Worm (Caenorhabditis elegans) whole organism, mixed stage, embryonic: ENCODE data around the gene ergi-3.

Experiments
- M03D4.4 ChIP-seq: sonication (generic microtip); optimal IDR thresholded peaks from 2 replicates; lab custom pipeline; 2017; ENCODE audit warnings: mild to moderate bottlenecking, missing genetic modification characterization, missing compliant biosample characterization
- bed-3 ChIP-seq: fragments of 200-800 bp; sonication (Bioruptor generic); optimal IDR thresholded peaks from 3 replicates; lab custom pipeline; 2018; ENCODE audit warnings: mild to moderate bottlenecking, missing genetic modification characterization, moderate library complexity, missing compliant biosample characterization
- blmp-1 ChIP-seq: fragments of 150-350 bp; optimal IDR thresholded peaks from 2 replicates; lab custom pipeline; 2014; ENCODE audit warnings: missing biosample characterization, missing genetic modification characterization
- ceh-39 ChIP-seq: fragments of 150-350 bp; optimal IDR thresholded peaks from 2 replicates; lab custom pipeline; 2014; ENCODE audit warnings: missing biosample characterization, missing genetic modification characterization
- ceh-43 ChIP-seq: fragments of 200-800 bp; sonication (Bioruptor generic); optimal IDR thresholded peaks from 2 replicates; lab custom pipeline; 2018; ENCODE audit warnings: mild to moderate bottlenecking, missing genetic modification characterization, moderate library complexity, missing compliant biosample characterization
- ceh-83 ChIP-seq: fragments of 200-800 bp; sonication (Bioruptor generic); optimal IDR thresholded peaks from 2 replicates; lab custom pipeline; 2018; ENCODE audit warnings: mild to moderate bottlenecking, missing genetic modification characterization, missing compliant biosample characterization
- ces-1 ChIP-seq: fragments of 150-350 bp; optimal IDR thresholded peaks from 2 replicates; lab custom pipeline; 2014; ENCODE audit warnings: missing biosample characterization, missing genetic modification reagents, missing genetic modification characterization
- cnd-1 ChIP-seq: fragments of 200-800 bp; sonication (Bioruptor generic); optimal IDR thresholded peaks from 2 replicates; lab custom pipeline; 2018; ENCODE audit warnings: mild to moderate bottlenecking, missing genetic modification characterization, missing compliant biosample characterization
- drap-1 ChIP-seq: fragments of 200-800 bp; sonication (Bioruptor generic); optimal IDR thresholded peaks from 3 replicates; lab custom pipeline; 2018; ENCODE audit warnings: mild to moderate bottlenecking, missing genetic modification characterization, missing compliant biosample characterization
- elt-1 ChIP-seq: sonication (generic microtip); optimal IDR thresholded peaks from 2 replicates; lab custom pipeline; 2017; ENCODE audit warnings: missing genetic modification characterization, mild to moderate bottlenecking, missing compliant biosample characterization, antibody characterized with exemption, moderate library complexity, borderline replicate concordance; ENCODE audit not compliant: insufficient read depth
- elt-3 ChIP-seq: fragments of 150-350 bp; optimal IDR thresholded peaks from 2 replicates; lab custom pipeline; 2014; ENCODE audit warnings: missing biosample characterization, missing genetic modification characterization
- ham-2 ChIP-seq: fragments of 200-800 bp; sonication (Bioruptor generic); optimal IDR thresholded peaks from 2 replicates; lab custom pipeline; 2018; ENCODE audit warnings: mild to moderate bottlenecking, missing genetic modification characterization, missing compliant biosample characterization
- hlh-1 ChIP-seq: fragments of 150-350 bp; optimal IDR thresholded peaks from 2 replicates; lab custom pipeline; 2014; ENCODE audit warnings: missing biosample characterization, missing genetic modification reagents, missing genetic modification characterization
- lsy-2 ChIP-seq: fragments of 150-350 bp; optimal IDR thresholded peaks from 2 replicates; lab custom pipeline; 2014; ENCODE audit warnings: missing biosample characterization, missing genetic modification characterization
- mab-5 ChIP-seq: fragments of 150-350 bp; optimal IDR thresholded peaks from 2 replicates; lab custom pipeline; 2014; ENCODE audit warnings: missing biosample characterization, missing genetic modification characterization
- mep-1 ChIP-seq: fragments of 150-350 bp; optimal IDR thresholded peaks from 2 replicates; lab custom pipeline; 2017; ENCODE audit warnings: missing biosample characterization, missing genetic modification reagents, missing genetic modification characterization, inconsistent platforms
- mls-2 ChIP-seq: sonication (generic microtip); optimal IDR thresholded peaks from 2 replicates; lab custom pipeline; 2016; ENCODE audit warnings: mild to moderate bottlenecking, missing genetic modification characterization, moderate library complexity, missing compliant biosample characterization
- nhr-2 ChIP-seq: fragments of 150-350 bp; optimal IDR thresholded peaks from 2 replicates; lab custom pipeline; 2014; ENCODE audit warnings: missing biosample characterization, missing genetic modification characterization
- nhr-28 ChIP-seq: fragments of 150-350 bp; optimal IDR thresholded peaks from 2 replicates; lab custom pipeline; 2014; ENCODE audit warnings: missing biosample characterization, missing genetic modification characterization
- nhr-76 ChIP-seq: sonication (generic microtip); optimal IDR thresholded peaks from 2 replicates; lab custom pipeline; 2017; ENCODE audit warnings: missing biosample characterization, missing genetic modification characterization
- pha-4 ChIP-seq: fragments of 150-350 bp; optimal IDR thresholded peaks from 2 replicates; lab custom pipeline; 2018; ENCODE audit warnings: missing biosample characterization, missing genetic modification reagents, missing genetic modification characterization
- sem-2 ChIP-seq: fragments of 200-800 bp; sonication (Bioruptor generic); optimal IDR thresholded peaks from 2 replicates; lab custom pipeline; 2018; ENCODE audit warnings: mild to moderate bottlenecking, missing genetic modification characterization, missing compliant biosample characterization
- snpc-4 ChIP-seq: fragments of 150-350 bp; optimal IDR thresholded peaks from 2 replicates; lab custom pipeline; 2014; ENCODE audit warnings: missing biosample characterization, missing genetic modification characterization
- sptf-1 ChIP-seq: sonication (generic microtip); optimal IDR thresholded peaks from 2 replicates; lab custom pipeline; 2017; ENCODE audit warnings: mild to moderate bottlenecking, missing genetic modification characterization, moderate library complexity, missing compliant biosample characterization
- tbx-8 ChIP-seq: fragments of 200-800 bp; sonication (Bioruptor generic); optimal IDR thresholded peaks from 2 replicates; lab custom pipeline; 2018; ENCODE audit warnings: mild to moderate bottlenecking, missing genetic modification characterization, moderate library complexity, missing compliant biosample characterization
- unc-120 ChIP-seq: sonication (generic microtip); optimal IDR thresholded peaks from 2 replicates; lab custom pipeline; 2017; ENCODE audit warnings: missing genetic modification characterization, missing compliant biosample characterization; ENCODE audit not compliant: poor library complexity, severe bottlenecking
- unc-39 ChIP-seq: fragments of 150-350 bp; optimal IDR thresholded peaks from 2 replicates; lab custom pipeline; 2014; ENCODE audit warnings: missing biosample characterization, missing genetic modification characterization
- unc-62 ChIP-seq: fragments of 150-350 bp; optimal IDR thresholded peaks from 2 replicates; lab custom pipeline; 2014; ENCODE audit warnings: missing biosample characterization, missing genetic modification reagents, missing genetic modification characterization
- zip-8 ChIP-seq: fragments of 150-350 bp; optimal IDR thresholded peaks from 2 replicates; lab custom pipeline; 2014; ENCODE audit warnings: missing biosample characterization, missing genetic modification characterization
- ztf-11 ChIP-seq: fragments of 150-350 bp; optimal IDR thresholded peaks from 2 replicates; lab custom pipeline; 2014; ENCODE audit warnings: missing biosample characterization, missing genetic modification characterization

ergi-3 gene

DNA sequence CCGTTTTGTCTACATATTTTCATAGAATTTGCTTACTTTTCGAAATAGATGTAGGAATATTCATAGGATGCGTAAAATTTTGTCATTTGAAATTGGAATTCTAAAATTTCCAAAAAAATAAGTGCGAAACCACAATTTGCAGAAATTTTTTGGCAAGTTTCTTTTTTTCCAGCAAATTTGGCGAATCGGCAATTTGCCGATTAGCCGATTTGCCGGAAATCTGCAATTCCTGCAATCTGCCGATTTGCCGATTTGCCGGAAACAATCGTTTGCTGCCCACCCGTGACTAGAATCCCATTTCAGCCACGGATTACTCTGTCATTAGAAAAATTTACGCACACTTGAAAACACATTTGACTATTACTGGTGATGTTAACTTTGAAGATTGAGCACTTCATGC lies 12.3 kb downstream of the ergi-3 start:
- TF ChIP-seq sptf-1 (tag; lab: Kevin White, UChicago), result no peak
- TF ChIP-seq tbx-8, result no peak
- no peak for TF ChIP-seq sem-2 (GFP tag; lab: Kevin White, UChicago)
- no peak for TF ChIP-seq cnd-1 (tag; lab: Kevin White, UChicago)
- no peak for TF ChIP-seq ceh-83 (GFP tag; lab: Kevin White, UChicago)
- TF ChIP-seq mab-5 (tag; lab: Kevin White, UChicago), result no peak
- no peak for TF ChIP-seq mep-1 (tag; lab: Kevin White, UChicago)
- no peak for TF ChIP-seq elt-3
- no peak for TF ChIP-seq drap-1 (GFP tag; lab: Kevin White, UChicago)
- no peak for TF ChIP-seq nhr-28
- TF ChIP-seq unc-120 (tag; lab: Kevin White, UChicago), result no peak
- TF ChIP-seq ztf-11, result no peak
- TF ChIP-seq bed-3, result no peak
- TF ChIP-seq snpc-4 (tag; lab: Kevin White, UChicago), result no peak
- no peak for TF ChIP-seq ham-2 (GFP tag; lab: Kevin White, UChicago)
- no peak for TF ChIP-seq blmp-1 (tag; lab: Kevin White, UChicago)
- TF ChIP-seq nhr-76 (tag; lab: Kevin White, UChicago), result no peak
- TF ChIP-seq ceh-39 (tag; lab: Kevin White, UChicago), result no peak

DNA sequence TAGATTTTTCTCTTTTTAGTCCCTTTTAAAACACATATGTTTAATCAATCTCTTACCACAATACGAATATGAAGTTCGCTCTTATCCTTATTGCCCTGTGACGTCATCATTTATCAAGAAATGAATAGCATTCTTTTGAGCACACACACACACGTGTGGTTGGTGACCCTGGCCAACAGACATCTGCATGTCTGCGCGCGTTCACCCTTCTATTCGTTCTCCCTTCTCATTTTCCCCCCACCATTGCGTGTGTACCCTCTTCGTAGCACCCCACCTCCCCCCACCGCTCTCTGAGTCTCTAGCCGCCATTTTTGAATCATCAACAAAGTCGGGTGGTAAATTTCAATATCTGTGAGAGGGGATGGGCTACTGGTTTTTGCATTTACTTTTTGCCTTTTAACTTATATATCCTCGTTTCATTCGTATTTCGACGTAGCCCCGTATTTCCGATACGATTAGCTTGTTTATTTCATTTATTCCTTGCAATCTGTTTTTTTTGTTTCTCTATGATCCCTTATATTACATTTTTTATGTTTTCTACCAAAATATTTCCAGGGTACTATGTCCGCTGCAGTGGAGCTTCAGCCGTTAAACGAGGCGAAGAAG lies 15.9 kb downstream of the ergi-3 start, which contains the start of gene ent-2:
TSS of gene ent-2 (plus strand) at position 556 of the 606 bp plus-strand sequence.
- TF ChIP-seq ceh-43 (GFP tag; lab: Kevin White, UChicago), result no peak
- TF ChIP-seq nhr-28, result no peak
- TF ChIP-seq nhr-2 (tag; lab: Kevin White, UChicago), result peak; percentile 33
- no peak for TF ChIP-seq tbx-8
- TF ChIP-seq cnd-1 (tag; lab: Kevin White, UChicago), result peak; percentile 13
- peak; percentile 45 for TF ChIP-seq zip-8 (tag; lab: Kevin White, UChicago)
- peak; percentile 69 for TF ChIP-seq mep-1 (tag; lab: Kevin White, UChicago)
- TF ChIP-seq pha-4, result no peak
- no peak for TF ChIP-seq blmp-1 (tag; lab: Kevin White, UChicago)
- TF ChIP-seq unc-120 (tag; lab: Kevin White, UChicago), result peak; percentile 11
- TF ChIP-seq lsy-2 (tag; lab: Kevin White, UChicago), result no peak
- TF ChIP-seq hlh-1 (tag; lab: Kevin White, UChicago), result peak; percentile 8
- peak; percentile 40 for TF ChIP-seq mls-2 (tag; lab: Kevin White, UChicago)
- TF ChIP-seq unc-62 (GFP tag; lab: Kevin White, UChicago), result no peak
- TF ChIP-seq ham-2 (GFP tag; lab: Kevin White, UChicago), result peak; percentile 16
- peak; percentile 34 for TF ChIP-seq M03D4.4 (tag; lab: Kevin White, UChicago)
- no peak for TF ChIP-seq ces-1

DNA sequence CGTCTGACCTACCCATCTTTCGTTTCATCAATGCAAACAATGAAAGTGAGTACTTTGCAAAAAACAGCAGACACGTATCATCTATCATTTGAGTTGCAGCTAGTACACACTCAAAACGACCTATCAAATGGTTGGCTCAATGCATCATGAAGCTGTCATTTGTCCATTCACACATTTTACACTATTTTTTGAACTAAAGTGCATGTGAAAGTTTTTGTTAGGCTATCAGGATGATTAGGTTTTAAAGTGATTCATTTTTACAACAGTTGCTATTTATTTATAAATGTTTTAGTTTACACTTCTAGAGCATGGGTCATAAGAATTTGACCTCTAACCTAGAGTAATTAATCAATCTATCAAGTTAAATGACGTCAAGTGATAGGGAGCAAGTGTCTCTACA lies 16.6 kb downstream of the ergi-3 start:
- TF ChIP-seq ceh-83 (GFP tag; lab: Kevin White, UChicago) (no peak), ceh-39 (tag; lab: Kevin White, UChicago) (no peak), M03D4.4 (tag; lab: Kevin White, UChicago) (no peak), sem-2 (GFP tag; lab: Kevin White, UChicago) (no peak), nhr-2 (tag; lab: Kevin White, UChicago) (no peak), mep-1 (tag; lab: Kevin White, UChicago) (no peak), ces-1 (no peak), elt-1 (tag; lab: Kevin White, UChicago) (no peak), bed-3 (no peak), nhr-28 (no peak), nhr-76 (tag; lab: Kevin White, UChicago) (no peak), pha-4 (no peak), ztf-11 (no peak), cnd-1 (tag; lab: Kevin White, UChicago) (no peak), lsy-2 (tag; lab: Kevin White, UChicago) (no peak), blmp-1 (tag; lab: Kevin White, UChicago) (no peak), hlh-1 (tag; lab: Kevin White, UChicago) (no peak), unc-39 (no peak)

DNA sequence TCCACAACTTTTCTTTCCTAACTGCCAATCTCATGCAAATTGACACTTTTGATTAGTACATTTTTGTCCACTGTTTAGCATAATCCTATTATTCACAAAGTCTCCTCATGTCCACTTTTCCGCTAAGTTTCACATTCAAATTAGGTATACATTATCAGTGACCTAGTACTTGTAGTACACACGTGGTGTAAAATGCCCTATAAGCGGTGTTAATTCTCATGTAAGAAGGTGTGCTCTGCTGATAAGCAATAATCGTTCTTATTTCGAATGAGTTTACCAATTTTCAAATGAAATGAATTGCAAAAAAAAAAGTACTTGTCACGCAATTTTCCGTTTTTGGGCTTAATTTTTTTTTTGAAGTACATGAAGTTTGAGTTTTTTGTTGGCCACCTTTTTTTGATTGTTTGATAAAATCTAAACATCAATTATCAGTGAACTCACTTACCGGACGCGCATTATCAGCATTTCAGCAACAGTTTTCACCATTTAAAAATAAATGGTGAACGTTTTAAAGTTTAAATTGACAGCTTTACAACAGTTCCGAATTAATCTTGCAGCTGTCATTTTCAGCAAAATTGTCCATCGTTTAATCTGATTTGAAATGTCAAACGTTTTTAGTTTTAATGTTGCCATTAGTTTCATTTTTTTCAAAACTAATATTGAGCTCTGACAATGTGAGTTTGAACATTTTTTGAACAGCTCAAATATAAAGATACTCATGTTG lies 17.7 kb downstream of the ergi-3 start:
- no peak for TF ChIP-seq lsy-2 (tag; lab: Kevin White, UChicago)
